Worm (Caenorhabditis elegans) whole organism, mixed stage, embryonic: ENCODE measurements around the gene ZK353.10.
A peak's percentile ranks its signal among the peaks of the same experiment; 100 is the strongest.

ENCODE experiments used
- M03D4.4 ChIP-seq: sonication (generic microtip); optimal IDR thresholded peaks from 2 replicates; lab custom pipeline; 2017; ENCODE audit warnings: mild to moderate bottlenecking, missing genetic modification characterization, missing compliant biosample characterization
- blmp-1 ChIP-seq: fragments of 150-350 bp; optimal IDR thresholded peaks from 2 replicates; lab custom pipeline; 2014; ENCODE audit warnings: missing biosample characterization, missing genetic modification characterization
- ceh-39 ChIP-seq: fragments of 150-350 bp; optimal IDR thresholded peaks from 2 replicates; lab custom pipeline; 2014; ENCODE audit warnings: missing biosample characterization, missing genetic modification characterization
- ceh-83 ChIP-seq: fragments of 200-800 bp; sonication (Bioruptor generic); optimal IDR thresholded peaks from 2 replicates; lab custom pipeline; 2018; ENCODE audit warnings: mild to moderate bottlenecking, missing genetic modification characterization, missing compliant biosample characterization
- ces-1 ChIP-seq: fragments of 150-350 bp; optimal IDR thresholded peaks from 2 replicates; lab custom pipeline; 2014; ENCODE audit warnings: missing biosample characterization, missing genetic modification reagents, missing genetic modification characterization
- cnd-1 ChIP-seq: fragments of 200-800 bp; sonication (Bioruptor generic); optimal IDR thresholded peaks from 2 replicates; lab custom pipeline; 2018; ENCODE audit warnings: mild to moderate bottlenecking, missing genetic modification characterization, missing compliant biosample characterization
- drap-1 ChIP-seq: fragments of 200-800 bp; sonication (Bioruptor generic); optimal IDR thresholded peaks from 3 replicates; lab custom pipeline; 2018; ENCODE audit warnings: mild to moderate bottlenecking, missing genetic modification characterization, missing compliant biosample characterization
- flh-1 ChIP-seq: fragments of 200-800 bp; sonication (Bioruptor generic); optimal IDR thresholded peaks from 2 replicates; lab custom pipeline; 2018; ENCODE audit warnings: mild to moderate bottlenecking, missing genetic modification characterization, moderate library complexity, missing compliant biosample characterization
- ham-2 ChIP-seq: fragments of 200-800 bp; sonication (Bioruptor generic); optimal IDR thresholded peaks from 2 replicates; lab custom pipeline; 2018; ENCODE audit warnings: mild to moderate bottlenecking, missing genetic modification characterization, missing compliant biosample characterization
- hlh-1 ChIP-seq: fragments of 150-350 bp; optimal IDR thresholded peaks from 2 replicates; lab custom pipeline; 2014; ENCODE audit warnings: missing biosample characterization, missing genetic modification reagents, missing genetic modification characterization
- lin-32 ChIP-seq: fragments of 200-800 bp; sonication (Bioruptor generic); optimal IDR thresholded peaks from 2 replicates; lab custom pipeline; 2018; ENCODE audit warnings: mild to moderate bottlenecking, missing genetic modification characterization, missing compliant biosample characterization
- lsy-2 ChIP-seq: fragments of 150-350 bp; optimal IDR thresholded peaks from 2 replicates; lab custom pipeline; 2014; ENCODE audit warnings: missing biosample characterization, missing genetic modification characterization
- mab-5 ChIP-seq: fragments of 150-350 bp; optimal IDR thresholded peaks from 2 replicates; lab custom pipeline; 2014; ENCODE audit warnings: missing biosample characterization, missing genetic modification characterization
- mep-1 ChIP-seq: fragments of 150-350 bp; optimal IDR thresholded peaks from 2 replicates; lab custom pipeline; 2017; ENCODE audit warnings: missing biosample characterization, missing genetic modification reagents, missing genetic modification characterization, inconsistent platforms
- nhr-12 ChIP-seq: fragments of 150-350 bp; optimal IDR thresholded peaks from 2 replicates; lab custom pipeline; 2014; ENCODE audit warnings: missing biosample characterization, missing genetic modification characterization
- nhr-2 ChIP-seq: fragments of 150-350 bp; optimal IDR thresholded peaks from 2 replicates; lab custom pipeline; 2014; ENCODE audit warnings: missing biosample characterization, missing genetic modification characterization
- nhr-237 ChIP-seq: fragments of 150-350 bp; optimal IDR thresholded peaks from 2 replicates; lab custom pipeline; 2014; ENCODE audit warnings: missing biosample characterization, missing genetic modification characterization
- nhr-28 ChIP-seq: fragments of 150-350 bp; optimal IDR thresholded peaks from 2 replicates; lab custom pipeline; 2014; ENCODE audit warnings: missing biosample characterization, missing genetic modification characterization
- nhr-76 ChIP-seq: sonication (generic microtip); optimal IDR thresholded peaks from 2 replicates; lab custom pipeline; 2017; ENCODE audit warnings: missing biosample characterization, missing genetic modification characterization
- pha-4 ChIP-seq: fragments of 150-350 bp; optimal IDR thresholded peaks from 2 replicates; lab custom pipeline; 2018; ENCODE audit warnings: missing biosample characterization, missing genetic modification reagents, missing genetic modification characterization
- snpc-4 ChIP-seq: fragments of 150-350 bp; optimal IDR thresholded peaks from 2 replicates; lab custom pipeline; 2014; ENCODE audit warnings: missing biosample characterization, missing genetic modification characterization
- tbx-8 ChIP-seq: fragments of 200-800 bp; sonication (Bioruptor generic); optimal IDR thresholded peaks from 2 replicates; lab custom pipeline; 2018; ENCODE audit warnings: mild to moderate bottlenecking, missing genetic modification characterization, moderate library complexity, missing compliant biosample characterization
- zip-8 ChIP-seq: fragments of 150-350 bp; optimal IDR thresholded peaks from 2 replicates; lab custom pipeline; 2014; ENCODE audit warnings: missing biosample characterization, missing genetic modification characterization
- ztf-11 ChIP-seq: fragments of 150-350 bp; optimal IDR thresholded peaks from 2 replicates; lab custom pipeline; 2014; ENCODE audit warnings: missing biosample characterization, missing genetic modification characterization

ZK353.10 gene

DNA sequence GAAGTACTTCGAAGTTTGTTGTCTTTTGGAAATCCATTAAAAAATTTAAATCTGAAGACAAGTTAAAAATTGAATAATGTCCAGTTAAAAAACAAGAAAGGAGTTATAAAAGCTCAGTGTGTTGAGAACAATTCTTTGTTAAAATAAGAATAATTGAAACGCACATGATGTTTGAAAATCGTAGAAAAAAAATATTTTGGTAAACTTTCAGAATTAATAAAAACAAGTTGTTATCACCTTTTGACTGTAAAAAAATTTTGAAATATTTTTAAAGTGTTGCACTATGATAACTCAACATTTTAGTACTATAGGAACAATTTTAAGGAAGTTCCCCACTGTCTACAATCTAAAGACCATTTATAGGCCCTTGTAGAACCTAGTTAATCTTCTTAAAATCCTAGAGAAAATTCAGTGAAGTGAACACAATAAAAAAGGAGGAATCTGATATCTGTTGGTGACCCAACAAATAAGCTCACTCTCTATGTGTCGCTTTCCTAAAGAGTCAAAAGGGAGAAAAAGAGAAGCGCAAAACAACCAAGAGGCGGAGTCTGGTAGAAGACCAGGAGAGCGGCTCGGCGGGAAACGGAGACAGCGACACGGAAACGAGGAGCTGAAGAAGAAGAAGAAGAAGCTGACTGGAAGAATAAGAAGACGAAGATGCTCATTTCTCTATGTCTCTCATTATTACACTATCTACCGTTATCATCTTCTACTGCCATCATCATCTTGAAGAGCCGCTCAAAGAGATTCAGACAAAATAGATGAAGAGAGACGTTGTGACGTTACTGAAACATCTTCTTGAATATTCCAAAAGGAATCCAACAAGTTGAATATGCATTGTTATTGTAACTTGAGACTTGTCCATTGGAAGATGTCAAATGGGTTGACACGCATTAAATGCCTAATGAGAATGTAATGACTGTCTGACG lies at the start of gene ZK353.10:
Gene ZK353.10 (minus strand): TSS at position 51 of the 929 bp plus-strand sequence.
- TF ChIP-seq nhr-2 (no peak), snpc-4 (no peak)

DNA sequence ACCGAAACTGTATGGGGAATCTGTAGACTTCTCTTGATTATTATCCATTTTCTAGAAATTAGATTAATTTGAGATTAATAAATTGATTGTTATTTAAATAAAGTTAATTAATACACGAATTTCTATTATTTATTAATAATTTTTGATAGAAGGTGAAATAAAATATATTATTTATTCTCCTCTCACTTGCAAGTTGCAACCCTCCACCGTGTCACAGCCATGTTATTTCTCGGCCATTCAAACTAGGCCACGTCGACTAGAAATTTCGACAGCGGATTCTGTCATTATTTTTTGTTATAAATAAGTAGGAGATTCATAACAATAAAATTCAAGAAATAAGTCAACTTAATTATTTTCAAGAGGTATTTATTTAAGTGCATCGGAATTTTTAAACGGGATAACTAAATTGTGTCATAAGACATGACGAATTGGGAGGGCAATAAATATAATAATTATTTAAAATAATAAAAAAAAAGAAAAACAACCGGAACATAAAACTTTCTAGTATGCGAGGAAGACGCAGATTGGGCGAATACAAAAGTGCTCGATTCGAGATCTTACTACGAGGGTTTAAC lies 49.4 kb upstream of the ZK353.10 start, which contains the start of gene ufbp-1:
Gene ufbp-1 (minus strand): TSS at position 51 of the 575 bp plus-strand sequence.
- no peak for TF ChIP-seq ces-1 (GFP tag; lab: Kevin White, UChicago)
- peak; percentile 12 for TF ChIP-seq lsy-2 (tag; lab: Kevin White, UChicago)

DNA sequence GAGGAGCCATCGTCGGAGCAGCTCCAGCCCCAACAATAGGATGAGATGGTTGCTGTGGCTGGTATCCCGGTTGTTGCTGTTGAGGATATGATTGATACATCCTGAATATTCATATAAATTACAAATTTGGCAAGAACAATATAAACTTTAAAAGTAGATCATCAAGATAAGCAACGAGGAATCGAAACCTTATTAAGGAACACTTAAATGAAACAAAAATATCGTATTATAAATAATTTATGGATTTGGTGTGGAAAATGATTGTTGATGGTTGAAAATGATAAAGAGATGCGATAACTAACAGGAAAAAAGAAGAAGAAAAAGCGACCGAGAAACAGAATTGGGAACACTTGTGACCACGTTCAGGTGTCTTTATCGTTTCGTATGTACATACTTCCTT lies 45.1 kb upstream of the ZK353.10 start, which contains the start of gene pqn-96:
Gene pqn-96 (minus strand): TSS at position 101 of the 400 bp plus-strand sequence.
- TF ChIP-seq hlh-1: no peak
- no peak for TF ChIP-seq ztf-11 (tag; lab: Kevin White, UChicago)
- TF ChIP-seq mab-5 (tag; lab: Kevin White, UChicago): no peak
- no peak for TF ChIP-seq drap-1 (GFP tag; lab: Kevin White, UChicago)
- no peak for TF ChIP-seq M03D4.4 (tag; lab: Kevin White, UChicago)
- TF ChIP-seq tbx-8: no peak
- no peak for TF ChIP-seq lin-32 (GFP tag; lab: Kevin White, UChicago)
- no peak for TF ChIP-seq lsy-2 (tag; lab: Kevin White, UChicago)
- no peak for TF ChIP-seq ham-2
- TF ChIP-seq ceh-83: no peak

DNA sequence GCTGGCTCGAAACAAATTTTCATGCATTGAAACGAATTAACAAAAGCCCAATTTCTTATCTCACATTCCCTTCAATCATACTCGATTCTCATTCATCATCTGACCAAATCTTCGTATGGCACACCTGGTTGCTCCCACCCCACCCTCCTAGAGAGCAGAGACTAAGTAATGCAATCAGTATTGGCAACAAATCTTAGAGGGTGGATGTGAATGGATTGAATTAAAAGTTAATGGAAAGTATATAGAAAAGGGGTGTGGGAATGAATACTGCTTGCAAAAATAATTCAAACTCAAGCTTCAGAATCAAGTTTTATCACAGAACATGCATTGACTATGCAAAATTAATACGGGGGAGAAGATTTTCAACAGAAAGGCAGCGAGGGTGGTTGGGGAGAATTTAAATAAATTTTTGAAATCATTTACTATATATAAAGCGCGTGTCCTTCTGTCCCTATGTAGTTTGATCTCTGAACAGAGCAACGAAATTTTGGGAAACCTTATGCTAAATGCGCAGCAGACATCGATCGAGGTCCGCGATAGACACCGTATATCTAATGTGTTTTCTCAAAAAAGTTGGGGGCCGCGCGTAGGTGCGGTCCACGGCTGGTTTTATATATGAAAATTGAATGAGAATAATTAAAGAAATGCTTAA lies 43.7 kb upstream of the ZK353.10 start:
- TF ChIP-seq nhr-28 (tag; lab: Kevin White, UChicago) (no peak), ces-1 (GFP tag; lab: Kevin White, UChicago) (peak; percentile 63)
- TF ChIP-seq, all 35 proteins: peak for 1

DNA sequence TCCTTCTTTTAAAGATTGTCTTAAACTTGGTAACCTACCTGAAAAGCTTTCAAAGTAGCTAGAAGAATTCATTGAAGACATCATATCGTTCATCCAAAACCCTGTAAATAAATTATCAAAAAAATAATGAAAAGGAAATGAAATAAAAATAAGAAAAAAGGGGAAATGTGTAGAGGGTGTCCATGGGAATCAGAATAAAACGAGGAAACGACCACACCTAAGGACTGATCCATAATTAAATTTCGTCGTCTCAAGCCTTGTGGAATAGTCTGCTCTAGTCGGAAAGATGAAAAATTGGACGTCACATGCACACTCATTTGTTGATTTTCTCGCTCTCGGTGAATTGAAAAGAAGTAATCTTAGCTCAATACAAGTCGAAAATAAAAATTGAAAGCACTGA lies 40.9 kb upstream of the ZK353.10 start, which contains the start of gene ZK1236.9:
Gene ZK1236.9 (minus strand): TSS at position 101 of the 400 bp plus-strand sequence.
- TF ChIP-seq lsy-2 (tag; lab: Kevin White, UChicago) (no peak), ces-1 (GFP tag; lab: Kevin White, UChicago) (no peak), nhr-76 (no peak)

DNA sequence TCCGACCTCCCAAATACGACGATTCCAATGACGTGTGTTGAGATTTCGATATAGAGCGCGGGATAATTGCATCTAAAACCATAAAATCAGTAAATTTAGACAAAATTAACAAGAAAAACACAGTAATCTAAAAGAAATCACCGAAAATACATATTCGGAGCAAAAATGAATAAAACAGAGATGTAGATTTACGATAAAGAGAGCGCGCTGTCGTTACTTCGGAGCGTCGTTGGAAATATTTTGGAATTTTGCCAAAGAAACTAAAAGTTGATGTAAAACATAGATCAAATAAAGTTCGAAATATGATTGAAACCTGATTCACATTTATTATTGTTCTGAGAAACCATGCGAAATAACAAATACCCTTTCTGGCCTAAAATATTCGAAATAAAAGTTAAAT lies 37.9 kb upstream of the ZK353.10 start, which contains the start of gene ZK1236.5:
Gene ZK1236.5 (minus strand): TSS at position 72 of the 400 bp plus-strand sequence.
- peak; percentile 18 for TF ChIP-seq ces-1 (GFP tag; lab: Kevin White, UChicago)
- no peak for TF ChIP-seq mep-1 (tag; lab: Kevin White, UChicago)
- TF ChIP-seq nhr-237 (tag; lab: Kevin White, UChicago): no peak

DNA sequence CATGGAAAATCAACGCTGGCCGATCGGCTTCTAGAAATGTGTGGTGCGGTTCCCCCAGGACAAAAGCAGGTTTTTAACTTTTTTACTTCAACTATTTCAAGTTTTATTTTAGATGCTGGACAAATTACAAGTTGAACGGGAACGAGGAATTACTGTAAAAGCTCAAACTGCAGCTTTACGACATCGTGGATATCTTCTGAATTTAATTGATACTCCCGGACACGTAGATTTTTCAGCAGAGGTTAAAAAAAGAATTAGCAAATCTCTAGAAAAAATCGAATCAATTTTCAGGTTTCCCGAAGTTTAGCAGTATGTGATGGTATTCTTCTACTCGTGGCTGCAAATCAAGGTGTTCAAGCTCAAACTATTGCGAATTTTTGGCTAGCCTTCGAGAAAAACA lies 35.3 kb upstream of the ZK353.10 start:
- TF ChIP-seq hlh-1 (no peak), ham-2 (no peak)

DNA sequence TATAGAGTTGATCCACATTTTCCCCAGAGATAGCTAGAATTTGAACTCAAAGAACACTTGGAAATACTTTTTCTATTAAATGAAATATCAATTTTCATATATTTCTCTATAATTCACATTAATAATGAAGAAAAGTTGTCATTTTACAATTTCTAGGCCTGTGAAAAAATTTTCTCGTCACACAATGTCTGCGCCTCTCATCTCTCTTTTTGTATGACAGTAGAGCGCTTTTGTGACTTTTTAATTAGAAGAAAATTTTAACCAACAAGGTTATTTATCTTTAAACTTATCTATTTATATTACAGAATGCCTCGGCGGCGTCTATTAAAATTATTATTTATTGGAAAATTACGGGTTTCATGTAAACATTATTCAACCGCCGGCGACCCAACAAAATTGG lies 34.8 kb upstream of the ZK353.10 start, which contains the start of gene ZK1236.1:
Gene ZK1236.1 (plus strand): TSS at position 263 of the 400 bp plus-strand sequence.
- TF ChIP-seq zip-8 (tag; lab: Kevin White, UChicago) (no peak), pha-4 (tag; lab: Kevin White, UChicago) (no peak), ces-1 (GFP tag; lab: Kevin White, UChicago) (no peak), flh-1 (GFP tag; lab: Kevin White, UChicago) (no peak), cnd-1 (no peak), lsy-2 (tag; lab: Kevin White, UChicago) (no peak), mep-1 (tag; lab: Kevin White, UChicago) (no peak), ceh-39 (tag; lab: Kevin White, UChicago) (no peak), nhr-12 (tag; lab: Kevin White, UChicago) (no peak), snpc-4 (no peak), lin-32 (GFP tag; lab: Kevin White, UChicago) (no peak), blmp-1 (tag; lab: Kevin White, UChicago) (no peak), ztf-11 (tag; lab: Kevin White, UChicago) (no peak), ham-2 (no peak), nhr-237 (tag; lab: Kevin White, UChicago) (no peak), tbx-8 (no peak)
